Worm (Caenorhabditis elegans) whole organism, L4/young adult: ENCODE results near the gene dylt-3.

Experiments
- W03F9.2 ChIP-seq: fragments of 150-350 bp; optimal IDR thresholded peaks from 2 replicates; lab custom pipeline; 2014; ENCODE audit warnings: missing biosample characterization, missing genetic modification characterization
- dao-5 ChIP-seq: sonication (generic microtip); optimal IDR thresholded peaks from 2 replicates; lab custom pipeline; 2016; ENCODE audit warnings: missing genotype, missing genetic modification characterization, moderate library complexity, missing compliant biosample characterization
- him-1 ChIP-seq: sonication (generic microtip); optimal IDR thresholded peaks from 2 replicates; lab custom pipeline; 2016; ENCODE audit warnings: missing genotype, missing genetic modification reagents, missing genetic modification characterization, missing compliant biosample characterization

DNA sequence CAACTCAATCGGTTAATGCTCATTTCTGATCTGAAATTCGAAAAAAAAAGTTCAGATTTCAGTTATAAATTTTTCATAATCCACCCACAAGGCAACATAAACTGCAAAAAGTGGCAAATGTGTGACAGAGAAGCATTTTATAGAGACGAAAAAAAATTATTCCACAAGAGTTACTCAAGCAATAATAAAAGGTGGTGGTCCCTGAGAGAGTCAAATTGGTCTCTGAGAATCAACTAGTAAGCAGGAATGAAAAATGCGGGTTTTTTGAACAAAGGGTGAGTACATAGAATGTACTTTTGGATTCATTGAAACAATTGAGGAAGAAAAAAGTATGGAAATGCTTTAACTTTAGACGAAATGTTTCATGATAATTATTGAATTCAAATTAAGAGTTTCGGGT is 11.2 kb upstream of the dylt-3 start, which contains the start of gene T05C12.11:
- no peak for TF ChIP-seq dao-5 (tag; lab: Kevin White, UChicago)
- TF ChIP-seq him-1 (tag; lab: Kevin White, UChicago), result no peak
- no peak for TF ChIP-seq W03F9.2
